Fruit fly (Drosophila melanogaster) whole organism, adult: ENCODE measurements around the gene spz.

Experiments
- CG5204 ChIP-seq: fragments of 200-800 bp; sonication (Bioruptor generic); optimal IDR thresholded peaks from 2 replicates; lab custom pipeline; 2016; ENCODE audit warnings: missing biosample characterization, missing genetic modification characterization
- CG7101 ChIP-seq: fragments of 200-800 bp; sonication (Bioruptor generic); optimal IDR thresholded peaks from 2 replicates; lab custom pipeline; 2018; ENCODE audit warnings: missing biosample characterization, mild to moderate bottlenecking, missing genetic modification characterization, moderate library complexity
- Clk ChIP-seq: fragments of 200-800 bp; sonication (Bioruptor generic); optimal IDR thresholded peaks from 2 replicates; lab custom pipeline; 2017; ENCODE audit warnings: missing biosample characterization, missing genetic modification characterization
- cic ChIP-seq: fragments of 200-800 bp; sonication (Bioruptor generic); optimal IDR thresholded peaks from 2 replicates; lab custom pipeline; 2017; ENCODE audit warnings: missing biosample characterization, mild to moderate bottlenecking, missing genetic modification characterization, moderate library complexity
- cnc ChIP-seq, 2 experiments: fragments of >200 bp; optimal IDR thresholded peaks; 2 replicates each; lab custom pipeline; 2017

DNA sequence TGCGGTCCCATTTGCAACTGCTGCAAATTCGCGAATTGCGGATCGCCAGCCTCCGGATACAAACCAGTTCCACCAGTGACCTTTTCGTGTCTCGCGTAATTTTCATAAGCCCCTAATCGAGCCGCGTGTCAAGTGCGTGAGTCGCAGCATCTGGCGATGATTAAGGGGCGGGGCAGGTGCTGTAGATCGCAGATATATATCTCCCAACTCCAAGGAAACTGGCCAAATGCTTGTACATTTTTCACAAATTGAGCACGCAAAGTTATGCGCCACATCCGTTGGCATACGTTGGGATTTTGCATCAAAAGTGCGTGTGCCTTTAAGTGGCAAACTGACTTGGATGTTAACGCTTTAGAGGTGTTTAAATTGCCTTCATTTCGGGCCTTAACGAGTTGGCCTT is 29.8 kb downstream of the spz start:
- TF ChIP-seq CG7101 (tag; lab: Kevin White, UChicago): no peak
- no peak for TF ChIP-seq cic
- no peak for TF ChIP-seq Clk (GFP tag; lab: Kevin White, UChicago)
- no peak for TF ChIP-seq CG5204
- no peak for TF ChIP-seq cnc (optimal IDR thresholded peaks at IDR 0.05; lab: Kevin White, UChicago)
